Worm (Caenorhabditis elegans) whole organism, L1 larva: Measurements from ENCODE around the gene Y57G11B.2.

Source experiments
- alr-1 ChIP-seq: fragments of 200-800 bp; sonication (Bioruptor generic); optimal IDR thresholded peaks from 2 replicates; lab custom pipeline; 2018; ENCODE audit warnings: borderline replicate concordance, mild to moderate bottlenecking, missing genetic modification characterization, missing compliant biosample characterization
- aly-2 ChIP-seq: fragments of 150-350 bp; optimal IDR thresholded peaks from 2 replicates; lab custom pipeline; 2014; ENCODE audit warnings: missing biosample characterization, missing genetic modification characterization
- ama-1 ChIP-seq: fragments of 150-350 bp; optimal IDR thresholded peaks from 2 replicates; lab custom pipeline; 2014
- ceh-63 ChIP-seq: fragments of 200-800 bp; sonication (Bioruptor generic); optimal IDR thresholded peaks from 2 replicates; lab custom pipeline; 2018; ENCODE audit warnings: mild to moderate bottlenecking, missing genetic modification characterization, missing compliant biosample characterization
- ceh-88 ChIP-seq: fragments of 200-800 bp; sonication (Bioruptor generic); IDR thresholded peaks from 2 replicates; pipeline ENCODE4 v1.3.6; 2022; ENCODE audit warnings: missing genetic modification characterization, missing compliant biosample characterization
- ceh-90 ChIP-seq: sonication (generic microtip); optimal IDR thresholded peaks from 2 replicates; lab custom pipeline; 2016; ENCODE audit warnings: missing genetic modification characterization, missing compliant biosample characterization
- efl-1 ChIP-seq, 4 experiments: fragments of 150-350 bp; optimal IDR thresholded peaks in 3 of 4; peaks in 1 of 4; 1 replicate in 1 of 4; 2 replicates in 3 of 4; lab custom pipeline; 2014; ENCODE audit warnings: missing biosample characterization in 2 of 4, missing genetic modification characterization in 2 of 4, missing genetic modification reagents in 2 of 4
- elt-2 ChIP-seq: sonication (generic microtip); optimal IDR thresholded peaks from 2 replicates; lab custom pipeline; 2016; ENCODE audit warnings: missing genetic modification characterization, mild to moderate bottlenecking, inconsistent platforms, missing compliant biosample characterization, missing genetic modification reagents
- ets-5 ChIP-seq: fragments of 200-800 bp; sonication (Bioruptor generic); IDR thresholded peaks from 2 replicates; pipeline ENCODE4 v1.3.6; 2022; ENCODE audit warnings: missing genetic modification characterization, missing compliant biosample characterization
- fkh-10 ChIP-seq: sonication (generic microtip); optimal IDR thresholded peaks from 2 replicates; lab custom pipeline; 2017; ENCODE audit warnings: missing biosample characterization, missing genetic modification reagents, missing genetic modification characterization
- fkh-8 ChIP-seq: sonication (generic microtip); optimal IDR thresholded peaks from 2 replicates; lab custom pipeline; 2016; ENCODE audit warnings: mild to moderate bottlenecking, missing genetic modification characterization, missing compliant biosample characterization
- fos-1 ChIP-seq: fragments of 150-350 bp; optimal IDR thresholded peaks from 2 replicates; lab custom pipeline; 2014; ENCODE audit warnings: missing biosample characterization, missing genetic modification characterization
- grh-1 ChIP-seq: fragments of 200-800 bp; sonication (Bioruptor generic); IDR thresholded peaks from 2 replicates; pipeline ENCODE4 v1.3.6; 2022; ENCODE audit warnings: missing genetic modification reagents, missing genetic modification characterization, missing compliant biosample characterization
- irx-1 ChIP-seq: sonication (generic microtip); optimal IDR thresholded peaks from 2 replicates; lab custom pipeline; 2016; ENCODE audit warnings: missing genetic modification characterization, missing compliant biosample characterization
- lin-35 ChIP-seq, 2 experiments: fragments of 150-350 bp; optimal IDR thresholded peaks; 2 replicates each; lab custom pipeline; 2014; ENCODE audit warnings: missing biosample characterization in 2 of 2, missing genetic modification characterization in 2 of 2, missing genetic modification reagents in 2 of 2
- lin-39 ChIP-seq: fragments of 150-350 bp; optimal IDR thresholded peaks from 2 replicates; lab custom pipeline; 2014; ENCODE audit warnings: missing biosample characterization, missing genetic modification reagents, missing genetic modification characterization
- lir-3 ChIP-seq: sonication (generic microtip); optimal IDR thresholded peaks from 2 replicates; lab custom pipeline; 2016; ENCODE audit warnings: mild to moderate bottlenecking, missing genetic modification characterization, moderate library complexity, missing compliant biosample characterization; ENCODE audit not compliant: poor library complexity
- mdl-1 ChIP-seq, 2 experiments: fragments of 150-350 bp; optimal IDR thresholded peaks; 2 replicates each; lab custom pipeline; 2014 to 2017; ENCODE audit warnings: missing biosample characterization in 2 of 2, missing genetic modification characterization in 2 of 2, inconsistent platforms in 1 of 2
- nhr-12 ChIP-seq: sonication (generic microtip); optimal IDR thresholded peaks from 2 replicates; lab custom pipeline; 2017; ENCODE audit warnings: missing biosample characterization, missing genetic modification characterization
- nhr-19 ChIP-seq: fragments of 200-800 bp; sonication (Bioruptor generic); conservative IDR thresholded peaks from 2 replicates; pipeline ENCODE4 v1.3.6; 2022; ENCODE audit warnings: missing genetic modification characterization, missing compliant biosample characterization
- nhr-20 ChIP-seq: sonication (generic microtip); optimal IDR thresholded peaks from 2 replicates; lab custom pipeline; 2016; ENCODE audit warnings: mild to moderate bottlenecking, missing genetic modification characterization, missing compliant biosample characterization
- nhr-237 ChIP-seq: fragments of 150-350 bp; optimal IDR thresholded peaks from 2 replicates; lab custom pipeline; 2014; ENCODE audit warnings: missing biosample characterization, missing genetic modification characterization
- nhr-47 ChIP-seq: sonication (generic microtip); optimal IDR thresholded peaks from 2 replicates; lab custom pipeline; 2016; ENCODE audit warnings: mild to moderate bottlenecking, missing genetic modification characterization, moderate library complexity, missing compliant biosample characterization
- nhr-77 ChIP-seq: fragments of 150-350 bp; optimal IDR thresholded peaks from 2 replicates; lab custom pipeline; 2014; ENCODE audit warnings: missing biosample characterization, missing genetic modification characterization
- nhr-85 ChIP-seq: sonication (generic microtip); peaks from one replicate; lab custom pipeline; 2016; ENCODE audit warnings: missing genetic modification characterization, inconsistent platforms, missing compliant biosample characterization
- nhr-90 ChIP-seq: sonication (generic microtip); optimal IDR thresholded peaks from 2 replicates; lab custom pipeline; 2016; ENCODE audit warnings: mild to moderate bottlenecking, missing genetic modification characterization, missing compliant biosample characterization; ENCODE audit not compliant: poor library complexity
- pag-3 ChIP-seq: sonication (generic microtip); optimal IDR thresholded peaks from 2 replicates; lab custom pipeline; 2017; ENCODE audit warnings: missing genetic modification characterization, mild to moderate bottlenecking, missing compliant biosample characterization, antibody characterized with exemption, borderline replicate concordance; ENCODE audit not compliant: insufficient read depth
- skn-1 ChIP-seq: fragments of 150-350 bp; optimal IDR thresholded peaks from 2 replicates; lab custom pipeline; 2014; ENCODE audit warnings: missing biosample characterization, missing genetic modification characterization
- snpc-4 ChIP-seq: fragments of 150-350 bp; optimal IDR thresholded peaks from 2 replicates; lab custom pipeline; 2014; ENCODE audit warnings: missing biosample characterization, missing genetic modification characterization
- snu-23 ChIP-seq: sonication (generic microtip); optimal IDR thresholded peaks from 2 replicates; lab custom pipeline; 2016; ENCODE audit warnings: missing genetic modification characterization, missing compliant biosample characterization
- sup-37 ChIP-seq: fragments of 200-800 bp; sonication (Bioruptor generic); optimal IDR thresholded peaks from 2 replicates; lab custom pipeline; 2018; ENCODE audit warnings: mild to moderate bottlenecking, missing genetic modification characterization, missing compliant biosample characterization
- unc-30 ChIP-seq: sonication (generic microtip); optimal IDR thresholded peaks from 2 replicates; lab custom pipeline; 2017; ENCODE audit warnings: missing biosample characterization, missing genetic modification characterization
- zag-1 ChIP-seq: fragments of 150-350 bp; optimal IDR thresholded peaks from 2 replicates; lab custom pipeline; 2014; ENCODE audit warnings: missing biosample characterization, missing genetic modification characterization
- ztf-11 ChIP-seq, 2 experiments: sonication (generic microtip); optimal IDR thresholded peaks; 2 replicates each; lab custom pipeline; 2016 to 2017; ENCODE audit warnings: missing genetic modification characterization in 2 of 2, missing biosample characterization in 1 of 2, missing compliant biosample characterization in 1 of 2

The Y57G11B.2 gene

DNA sequence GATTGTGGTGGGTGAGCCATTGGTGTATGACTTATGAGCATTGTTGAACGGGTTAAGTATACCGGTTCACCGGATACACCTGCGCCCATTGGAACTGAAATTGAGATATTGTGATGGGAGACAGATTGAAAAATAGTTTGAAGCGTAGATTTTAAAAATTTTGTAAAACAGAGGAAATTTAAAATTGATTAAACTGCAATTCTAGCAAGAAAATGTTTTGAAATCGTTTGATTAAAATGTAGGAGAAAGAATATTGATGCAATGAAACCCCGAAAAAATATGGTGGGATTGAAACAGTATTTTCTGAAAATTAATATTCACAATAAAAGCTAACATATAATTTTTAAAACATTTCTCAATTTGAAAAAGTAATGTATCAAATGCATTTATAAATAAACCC lies 10.4 kb upstream of the Y57G11B.2 start, which contains the start of gene Y57G11B.6:
Y57G11B.6 (minus strand) TSS at position 101 of the 400 bp plus-strand sequence.
- TF ChIP-seq nhr-85, result no peak
- TF ChIP-seq nhr-90 (tag; lab: Kevin White, UChicago), result no peak
- TF ChIP-seq grh-1 (GFP tag; lab: Robert Waterston, UW), result no peak
- no peak for TF ChIP-seq nhr-20
- no peak for TF ChIP-seq lin-39
- TF ChIP-seq unc-30 (tag; lab: Kevin White, UChicago), result no peak
- no peak for TF ChIP-seq pag-3 (tag; lab: Kevin White, UChicago)
- TF ChIP-seq fkh-10, result no peak
- TF ChIP-seq mdl-1 (tag; optimal IDR thresholded peaks at IDR 0.05; lab: Kevin White, UChicago), result no peak
- no peak for TF ChIP-seq ceh-90 (tag; lab: Kevin White, UChicago)
- no peak for TF ChIP-seq nhr-12 (tag; lab: Kevin White, UChicago)

DNA sequence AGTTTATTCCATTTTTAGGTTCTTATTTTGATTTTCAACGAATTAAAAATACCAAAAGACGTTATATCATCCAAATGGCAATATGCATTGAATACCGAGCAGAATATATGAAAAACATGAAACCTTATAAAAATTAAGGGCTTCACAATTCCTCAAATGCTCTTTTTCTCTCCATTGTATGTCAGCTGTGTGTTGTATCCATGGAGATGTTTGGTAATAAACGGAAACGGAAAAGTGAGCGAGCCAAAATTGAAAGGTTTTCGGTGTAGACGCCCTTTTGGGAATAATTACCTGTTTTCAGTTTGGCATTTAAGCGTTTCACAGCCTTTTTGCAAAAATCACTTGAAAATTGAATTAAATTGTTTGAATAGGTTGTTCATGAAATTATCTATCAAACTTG lies 7.5 kb upstream of the Y57G11B.2 start:
- TF ChIP-seq fkh-8 (tag; lab: Kevin White, UChicago), result peak; percentile 69
- TF ChIP-seq fos-1 (tag; lab: Kevin White, UChicago), result no peak

DNA sequence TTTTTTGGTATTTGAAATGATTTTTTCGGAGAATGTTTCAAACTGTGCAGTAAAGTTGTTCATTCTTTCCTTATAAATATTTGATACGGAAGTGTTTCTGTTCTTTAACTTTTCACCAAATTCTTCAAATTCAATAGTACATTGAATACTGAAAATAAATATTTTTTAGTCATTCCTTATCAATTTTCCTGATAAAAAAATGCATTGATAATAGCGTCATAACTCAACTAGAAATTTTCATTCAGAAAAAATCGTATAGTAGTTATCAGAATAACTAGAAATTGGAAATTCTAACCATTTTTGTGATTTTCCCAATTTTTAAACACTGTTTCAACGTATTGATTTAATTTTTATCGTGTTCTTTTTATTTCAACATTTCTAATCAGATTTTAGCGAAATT lies 5.9 kb upstream of the Y57G11B.2 start:
- TF ChIP-seq ets-5 (GFP tag; lab: Robert Waterston, UW) (no peak), efl-1 (optimal IDR thresholded peaks at IDR 0.05; lab: Kevin White, UChicago) (no peak), efl-1 (GFP tag; optimal IDR thresholded peaks at IDR 0.05 in 1 of 2; lab: Kevin White, UChicago) (peak in 1 of 2 experiments; percentile 31), elt-2 (tag; lab: Kevin White, UChicago) (peak; percentile 15)

DNA sequence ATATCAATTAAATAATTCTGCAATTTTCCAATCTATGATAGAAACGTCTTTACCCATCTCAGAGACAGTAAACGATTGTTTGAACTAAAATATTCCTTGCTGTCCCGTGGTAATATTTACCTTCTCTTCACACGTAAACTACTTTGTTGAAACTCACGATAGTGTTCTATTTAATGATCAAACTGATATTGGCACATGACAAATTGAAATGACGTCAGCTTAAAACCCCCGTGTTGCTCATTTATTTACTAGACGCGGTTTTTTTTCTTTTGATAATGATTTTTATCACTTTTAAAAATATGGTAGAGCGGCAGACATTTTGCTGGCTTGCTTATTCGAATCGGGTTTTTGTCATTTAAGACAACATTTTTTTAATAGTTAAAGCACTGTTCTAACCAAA lies 3.5 kb upstream of the Y57G11B.2 start:
- TF ChIP-seq elt-2 (tag; lab: Kevin White, UChicago) (peak; percentile 81), nhr-20 (no peak), zag-1 (no peak), ama-1 (no peak), ztf-11 (tag; optimal IDR thresholded peaks at IDR 0.05; lab: Kevin White, UChicago) (no peak), snu-23 (GFP tag; lab: Kevin White, UChicago) (no peak), lin-35 (GFP tag; optimal IDR thresholded peaks at IDR 0.05; lab: Kevin White, UChicago) (no peak), sup-37 (GFP tag; lab: Kevin White, UChicago) (no peak), nhr-85 (peak; percentile 16)

DNA sequence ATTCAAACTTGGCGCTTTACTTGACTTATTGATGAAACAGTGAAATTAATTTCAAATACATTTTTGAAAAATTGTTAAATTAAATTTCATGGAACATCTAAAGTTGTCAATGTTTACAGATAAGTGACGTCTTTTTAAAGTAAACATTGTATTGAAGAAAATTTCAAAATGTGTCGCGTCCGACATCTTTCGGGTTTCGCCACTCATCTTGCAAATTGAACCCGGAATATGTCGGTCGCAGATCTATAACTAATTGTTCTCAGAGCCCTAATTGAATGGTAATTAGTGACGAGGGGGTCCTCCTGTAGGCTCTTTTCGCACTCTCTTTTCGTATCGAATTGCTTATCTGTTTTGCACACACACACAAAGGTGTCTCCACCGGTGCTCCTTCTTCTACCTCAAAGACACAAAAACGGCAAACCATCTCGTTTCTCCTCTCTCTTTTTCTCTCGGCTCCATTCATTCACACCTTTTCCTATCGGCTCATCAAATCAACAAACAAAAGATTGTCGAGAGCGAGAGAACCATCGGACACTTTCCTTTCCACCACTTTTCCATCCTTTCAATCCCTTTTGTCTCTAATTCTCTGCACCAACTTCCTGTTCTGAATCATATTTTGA lies 2.4 kb upstream of the Y57G11B.2 start:
- no peak for TF ChIP-seq ceh-88 (GFP tag; lab: Robert Waterston, UW)
- peak; percentile 43 for TF ChIP-seq snpc-4 (tag; lab: Kevin White, UChicago)
- TF ChIP-seq nhr-85, result peak; percentile 20
- TF ChIP-seq alr-1, result no peak
- TF ChIP-seq nhr-47 (tag; lab: Kevin White, UChicago), result no peak
- no peak for TF ChIP-seq nhr-19 (GFP tag; lab: Robert Waterston, UW)
- no peak for TF ChIP-seq grh-1 (GFP tag; lab: Robert Waterston, UW)
- TF ChIP-seq lin-35 (GFP tag; optimal IDR thresholded peaks at IDR 0.05; lab: Kevin White, UChicago), result no peak
- TF ChIP-seq ceh-63 (GFP tag; lab: Kevin White, UChicago), result no peak
- no peak for TF ChIP-seq nhr-20
- peak; percentile 32 for TF ChIP-seq elt-2 (tag; lab: Kevin White, UChicago)
- TF ChIP-seq lir-3 (tag; lab: Kevin White, UChicago), result no peak

DNA sequence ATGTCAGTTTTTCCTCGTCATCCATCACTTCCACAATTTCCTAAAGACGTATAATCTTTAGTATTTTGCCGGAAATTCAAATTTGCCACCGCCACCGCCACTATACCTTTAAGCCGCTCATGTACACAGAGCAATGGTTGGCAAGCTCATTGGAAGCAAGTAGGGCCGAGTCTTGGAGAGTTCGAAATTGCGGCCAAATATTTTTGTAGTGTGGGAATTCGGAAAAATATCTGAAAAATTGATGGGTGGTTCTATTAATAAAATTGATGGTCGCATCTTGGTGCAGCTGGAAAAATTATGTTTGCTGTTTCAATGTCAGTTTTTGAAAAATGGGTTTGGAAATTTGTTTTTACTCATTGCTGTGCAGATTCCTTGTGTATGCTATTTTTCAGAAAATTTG lies 6.5 kb downstream of the Y57G11B.2 start:
- TF ChIP-seq skn-1 (tag; lab: Kevin White, UChicago) (no peak), nhr-20 (no peak), ceh-90 (tag; lab: Kevin White, UChicago) (no peak), lir-3 (tag; lab: Kevin White, UChicago) (no peak), irx-1 (tag; lab: Kevin White, UChicago) (no peak), nhr-77 (tag; lab: Kevin White, UChicago) (no peak), aly-2 (tag; lab: Kevin White, UChicago) (no peak), nhr-237 (no peak)
